Fruit fly (Drosophila melanogaster): ENCODE data around the gene Nepl3.

dm6 chr2L:5080225-5080867 is 22.3 kb upstream of the Nepl3 start:
- TF ChIP-seq psq (optimal IDR thresholded peaks at IDR 0.05) = no peak
- TF ChIP-seq insv (optimal IDR thresholded peaks at IDR 0.05) = no peak
- no peak for TF ChIP-seq h (optimal IDR thresholded peaks at IDR 0.05)
